Fruit fly (Drosophila melanogaster) whole organism: ENCODE results near the gene CG11155.

Experiments
- CG8478 ChIP-seq: fragments of >200 bp; optimal IDR thresholded peaks from 2 replicates; lab custom pipeline; 2018; ENCODE audit warnings: inconsistent platforms
- psq ChIP-seq: fragments of >200 bp; optimal IDR thresholded peaks from 2 replicates; lab custom pipeline; 2017

dm6 chr4:1106114-1106513 lies 20.3 kb upstream of the CG11155 start:
- no peak for TF ChIP-seq psq (lab: Kevin White, UChicago)
- TF ChIP-seq CG8478: no peak
